Fruit fly (Drosophila melanogaster) whole organism, embryonic: Measurements from ENCODE around the gene CG11396.
A peak's percentile ranks its signal among the peaks of the same experiment; 100 is the strongest.

Experiments
- CG10366 ChIP-seq: fragments of 200-800 bp; sonication (Bioruptor generic); IDR thresholded peaks from 2 replicates; pipeline ENCODE4 v1.3.6; 2022; ENCODE audit warnings: missing biosample characterization, missing genetic modification characterization
- CG10431 ChIP-seq: fragments of 200-800 bp; sonication (Bioruptor generic); optimal IDR thresholded peaks from 3 replicates; lab custom pipeline; 2018; ENCODE audit warnings: missing biosample characterization, mild to moderate bottlenecking, missing genetic modification characterization
- CG12071 ChIP-seq: fragments of 200-800 bp; sonication (Bioruptor generic); optimal IDR thresholded peaks from 3 replicates; lab custom pipeline; 2018; ENCODE audit warnings: missing biosample characterization, mild to moderate bottlenecking, missing genetic modification characterization
- CG12155 ChIP-seq: fragments of 200-800 bp; sonication (Bioruptor generic); optimal IDR thresholded peaks from 3 replicates; lab custom pipeline; 2016; ENCODE audit warnings: missing biosample characterization, missing genetic modification characterization
- CG12236 ChIP-seq: fragments of 200-800 bp; sonication (Bioruptor generic); optimal IDR thresholded peaks from 2 replicates; lab custom pipeline; 2016; ENCODE audit warnings: missing biosample characterization, missing genetic modification characterization
- CG12769 ChIP-seq: fragments of 200-800 bp; sonication (Bioruptor generic); optimal IDR thresholded peaks from 2 replicates; lab custom pipeline; 2019; ENCODE audit warnings: missing biosample characterization, mild to moderate bottlenecking, missing genetic modification characterization, moderate library complexity
- CG12942 ChIP-seq: fragments of 200-800 bp; sonication (Bioruptor generic); optimal IDR thresholded peaks from 3 replicates; lab custom pipeline; 2016; ENCODE audit warnings: missing biosample characterization, missing genetic modification characterization
- CG14441 ChIP-seq: fragments of 200-800 bp; sonication (Bioruptor generic); IDR thresholded peaks from 2 replicates; pipeline ENCODE4 v1.3.6; 2022; ENCODE audit warnings: missing biosample characterization, missing genetic modification characterization
- CG15479 ChIP-seq: fragments of 200-800 bp; sonication (Bioruptor generic); optimal IDR thresholded peaks from 3 replicates; lab custom pipeline; 2019; ENCODE audit warnings: missing biosample characterization, mild to moderate bottlenecking, missing genetic modification characterization, moderate library complexity
- CG17186 ChIP-seq: fragments of 200-800 bp; sonication (Bioruptor generic); optimal IDR thresholded peaks from 3 replicates; lab custom pipeline; 2017; ENCODE audit warnings: missing biosample characterization, missing genetic modification reagents, missing genetic modification characterization
- CG17361 ChIP-seq: fragments of 200-800 bp; sonication (Bioruptor generic); IDR thresholded peaks from 3 replicates; pipeline ENCODE4 v1.3.6; 2022; ENCODE audit warnings: missing biosample characterization, missing genetic modification characterization
- CG17568 ChIP-seq: fragments of 200-800 bp; sonication (Bioruptor generic); optimal IDR thresholded peaks from 2 replicates; lab custom pipeline; 2018; ENCODE audit warnings: missing biosample characterization, mild to moderate bottlenecking, missing genetic modification characterization, moderate library complexity
- CG18476 ChIP-seq: fragments of 200-800 bp; sonication (Bioruptor generic); optimal IDR thresholded peaks from 2 replicates; lab custom pipeline; 2016; ENCODE audit warnings: missing biosample characterization, mild to moderate bottlenecking, missing genetic modification characterization
- CG18619 ChIP-seq: fragments of 200-800 bp; sonication (Bioruptor generic); optimal IDR thresholded peaks from 3 replicates; lab custom pipeline; 2017; ENCODE audit warnings: missing biosample characterization, mild to moderate bottlenecking, missing genetic modification characterization
- CG3163 ChIP-seq: fragments of 200-800 bp; sonication (Bioruptor generic); optimal IDR thresholded peaks from 3 replicates; lab custom pipeline; 2016; ENCODE audit warnings: missing biosample characterization, missing genetic modification characterization
- CG3281 ChIP-seq: fragments of 200-800 bp; sonication (Bioruptor generic); optimal IDR thresholded peaks from 3 replicates; lab custom pipeline; 2017; ENCODE audit warnings: missing biosample characterization, mild to moderate bottlenecking, missing genetic modification characterization
- CG33213 ChIP-seq: fragments of 200-800 bp; sonication (Bioruptor generic); optimal IDR thresholded peaks from 3 replicates; lab custom pipeline; 2016; ENCODE audit warnings: missing biosample characterization, missing genetic modification characterization
- CG3995 ChIP-seq: fragments of 200-800 bp; sonication (Bioruptor generic); optimal IDR thresholded peaks from 3 replicates; lab custom pipeline; 2016; ENCODE audit warnings: missing biosample characterization, missing genetic modification characterization
- CG4360 ChIP-seq: fragments of 200-800 bp; sonication (Bioruptor generic); IDR thresholded peaks from 2 replicates; pipeline ENCODE4 v1.3.6; 2022; ENCODE audit warnings: missing biosample characterization, missing genetic modification characterization
- CG6683 ChIP-seq: fragments of 200-800 bp; sonication (Bioruptor generic); optimal IDR thresholded peaks from 2 replicates; lab custom pipeline; 2017; ENCODE audit warnings: missing biosample characterization, mild to moderate bottlenecking, missing genetic modification characterization, missing genetic modification reagents
- CG6791 ChIP-seq: fragments of 200-800 bp; sonication (Bioruptor generic); IDR thresholded peaks from 3 replicates; pipeline ENCODE4 v1.3.6; 2022; ENCODE audit warnings: missing biosample characterization, missing genetic modification characterization; ENCODE audit not compliant: partially characterized antibody
- CG6813 ChIP-seq: fragments of 200-800 bp; sonication (Bioruptor generic); optimal IDR thresholded peaks from 2 replicates; lab custom pipeline; 2017; ENCODE audit warnings: missing biosample characterization, missing genetic modification characterization, mild to moderate bottlenecking, moderate library complexity, missing genetic modification reagents
- CG7357 ChIP-seq: fragments of 200-800 bp; sonication (Bioruptor generic); IDR thresholded peaks from 3 replicates; pipeline ENCODE4 v1.3.6; 2022; ENCODE audit warnings: missing biosample characterization, missing genetic modification characterization
- CG8290 ChIP-seq, 3 experiments: fragments of 200-800 bp; sonication (Bioruptor generic); optimal IDR thresholded peaks; 2 replicates each; lab custom pipeline; 2016 to 2019; ENCODE audit warnings: missing biosample characterization in 3 of 3, missing genetic modification characterization in 3 of 3, mild to moderate bottlenecking in 2 of 3, moderate library complexity in 1 of 3
- CG8478 ChIP-seq: fragments of >200 bp; optimal IDR thresholded peaks from 2 replicates; lab custom pipeline; 2018
- CG9817 ChIP-seq: fragments of 200-800 bp; sonication (Bioruptor generic); optimal IDR thresholded peaks from 2 replicates; lab custom pipeline; 2018; ENCODE audit warnings: missing biosample characterization, mild to moderate bottlenecking, missing genetic modification characterization, moderate library complexity
- ERR ChIP-seq: fragments of 200-800 bp; sonication (Bioruptor generic); optimal IDR thresholded peaks from 2 replicates; lab custom pipeline; 2016; ENCODE audit warnings: missing biosample characterization, missing genetic modification characterization
- Jarid2 ChIP-seq: fragments of 200-800 bp; sonication (Bioruptor generic); optimal IDR thresholded peaks from 3 replicates; lab custom pipeline; 2017; ENCODE audit warnings: mild to moderate bottlenecking, missing biosample characterization, missing genetic modification reagents, missing genetic modification characterization
- Lim3 ChIP-seq: fragments of 200-800 bp; sonication (Bioruptor generic); IDR thresholded peaks from 2 replicates; pipeline ENCODE4 v1.3.6; 2022; ENCODE audit warnings: missing biosample characterization, missing genetic modification characterization
- MTF-1 ChIP-seq: fragments of 200-800 bp; sonication (Bioruptor generic); optimal IDR thresholded peaks from 2 replicates; lab custom pipeline; 2018; ENCODE audit warnings: missing biosample characterization, mild to moderate bottlenecking, missing genetic modification characterization, borderline replicate concordance
- Meics ChIP-seq: fragments of 200-800 bp; sonication (Bioruptor generic); optimal IDR thresholded peaks from 2 replicates; lab custom pipeline; 2017; ENCODE audit warnings: missing biosample characterization, mild to moderate bottlenecking, missing genetic modification characterization
- Myb ChIP-seq: fragments of 200-800 bp; sonication (Bioruptor generic); optimal IDR thresholded peaks from 2 replicates; lab custom pipeline; 2016; ENCODE audit warnings: missing biosample characterization, missing genetic modification characterization
- Oli ChIP-seq: fragments of 200-800 bp; sonication (Bioruptor generic); optimal IDR thresholded peaks from 2 replicates; lab custom pipeline; 2018; ENCODE audit warnings: missing biosample characterization, mild to moderate bottlenecking, missing genetic modification characterization, moderate library complexity
- Taf1 ChIP-seq: fragments of 200-800 bp; sonication (Bioruptor generic); IDR thresholded peaks from 2 replicates; pipeline ENCODE4 v1.3.6; 2022; ENCODE audit warnings: missing biosample characterization, missing genetic modification characterization
- Trl ChIP-seq, 3 experiments: fragments of >200 bp in 2 of 3; fragments of 200-800 bp in 1 of 3; sonication (Bioruptor generic) in 1 of 3; optimal IDR thresholded peaks; 2 replicates in 1 of 3; 3 replicates in 2 of 3; lab custom pipeline; 2016 to 2017; ENCODE audit warnings: missing biosample characterization in 1 of 3, missing genetic modification characterization in 1 of 3
- ac ChIP-seq: fragments of 200-800 bp; sonication (Bioruptor generic); optimal IDR thresholded peaks from 3 replicates; lab custom pipeline; 2017; ENCODE audit warnings: missing biosample characterization, mild to moderate bottlenecking, missing genetic modification characterization
- crol ChIP-seq: fragments of 200-800 bp; sonication (Bioruptor generic); IDR thresholded peaks from 2 replicates; pipeline ENCODE4 v1.3.6; 2022; ENCODE audit warnings: missing biosample characterization, missing genetic modification characterization
- disco-r ChIP-seq: fragments of 200-800 bp; sonication (Bioruptor generic); optimal IDR thresholded peaks from 2 replicates; lab custom pipeline; 2016; ENCODE audit warnings: missing biosample characterization, missing genetic modification characterization
- dm ChIP-seq: fragments of 200-800 bp; sonication (Bioruptor generic); optimal IDR thresholded peaks from 3 replicates; lab custom pipeline; 2016; ENCODE audit warnings: missing biosample characterization, missing genetic modification characterization
- ems ChIP-seq: fragments of 200-800 bp; sonication (Bioruptor generic); optimal IDR thresholded peaks from 3 replicates; lab custom pipeline; 2016; ENCODE audit warnings: missing biosample characterization, missing genetic modification characterization
- gt ChIP-seq: fragments of 200-800 bp; sonication (Bioruptor generic); IDR thresholded peaks from 2 replicates; pipeline ENCODE4 v1.3.6; 2022; ENCODE audit warnings: missing biosample characterization, missing genetic modification characterization
- lab ChIP-seq: fragments of 200-800 bp; sonication (Bioruptor generic); optimal IDR thresholded peaks from 3 replicates; lab custom pipeline; 2017; ENCODE audit warnings: missing biosample characterization, missing genetic modification characterization, mild to moderate bottlenecking, moderate library complexity, missing genetic modification reagents
- lilli ChIP-seq: fragments of 200-800 bp; sonication (Bioruptor generic); optimal IDR thresholded peaks from 3 replicates; lab custom pipeline; 2016; ENCODE audit warnings: missing biosample characterization, missing genetic modification characterization
- repo ChIP-seq: fragments of 200-800 bp; sonication (Bioruptor generic); optimal IDR thresholded peaks from 2 replicates; lab custom pipeline; 2016; ENCODE audit warnings: missing biosample characterization, missing genetic modification characterization
- so ChIP-seq: fragments of 200-800 bp; sonication (Bioruptor generic); IDR thresholded peaks from 3 replicates; pipeline ENCODE4 v1.3.6; 2022; ENCODE audit warnings: missing biosample characterization, missing genetic modification characterization
- ssp ChIP-seq: fragments of 200-800 bp; sonication (Bioruptor generic); IDR thresholded peaks from 2 replicates; pipeline ENCODE4 v1.3.6; 2022; ENCODE audit warnings: missing biosample characterization, missing genetic modification characterization
- tgo ChIP-seq: fragments of 200-800 bp; sonication (Bioruptor generic); IDR thresholded peaks from 3 replicates; pipeline ENCODE4 v1.3.6; 2022; ENCODE audit warnings: missing biosample characterization, missing genetic modification characterization
- zfh1 ChIP-seq: fragments of 200-800 bp; sonication (Bioruptor generic); IDR thresholded peaks from 3 replicates; pipeline ENCODE4 v1.3.6; 2022; ENCODE audit warnings: missing biosample characterization, missing genetic modification characterization

Gene CG11396

dm6 chr3L:20826950-20827910, 39.3 kb upstream of the CG11396 start (continued):
- no peak for TF ChIP-seq Myb (GFP tag; lab: Kevin White, UChicago)
- TF ChIP-seq CG17568 (GFP tag; lab: Kevin White, UChicago), result no peak
- TF ChIP-seq ssp (GFP tag; lab: Robert Waterston, UW), result no peak
- TF ChIP-seq Trl (optimal IDR thresholded peaks at IDR 0.05; lab: Kevin White, UChicago), result peak in 1 of 2 experiments; percentile 52
- no peak for TF ChIP-seq Trl (GFP tag; optimal IDR thresholded peaks at IDR 0.05; lab: Kevin White, UChicago)
- no peak for TF ChIP-seq CG10431 (GFP tag; lab: Kevin White, UChicago)
- no peak for TF ChIP-seq Jarid2 (GFP tag; lab: Kevin White, UChicago)
- TF ChIP-seq Lim3 (GFP tag; lab: Robert Waterston, UW), result no peak
- no peak for TF ChIP-seq CG8478 (lab: Kevin White, UChicago)
- no peak for TF ChIP-seq CG3163 (GFP tag; lab: Kevin White, UChicago)
- 0 out of 2 replicates have a peak, but pooled peaks have one; percentile 36 for TF ChIP-seq CG14441 (GFP tag; lab: Robert Waterston, UW)
- TF ChIP-seq CG6791 (GFP tag; lab: Robert Waterston, UW), result no peak
- no peak for TF ChIP-seq CG18476 (GFP tag; lab: Kevin White, UChicago)
- peak; percentile 44; the same call in 1 of the 3 replicates for TF ChIP-seq CG17361
- no peak for TF ChIP-seq CG33213 (GFP tag; lab: Kevin White, UChicago)
- no peak for TF ChIP-seq CG10366 (GFP tag; lab: Robert Waterston, UW)
- TF ChIP-seq ems (GFP tag; lab: Kevin White, UChicago), result no peak
- TF ChIP-seq lab (GFP tag; lab: Kevin White, UChicago), result no peak
- TF ChIP-seq CG15479, result no peak
- no peak for TF ChIP-seq ERR
- TF ChIP-seq Meics (GFP tag; lab: Kevin White, UChicago), result peak; percentile 40
- TF ChIP-seq CG12236, result no peak
- no peak for TF ChIP-seq CG6683 (GFP tag; lab: Kevin White, UChicago)
- peak; percentile 45 for TF ChIP-seq CG9817 (tag; lab: Kevin White, UChicago)
- no peak for TF ChIP-seq CG8290 (GFP tag; optimal IDR thresholded peaks at IDR 0.05; lab: Kevin White, UChicago)
- no peak for TF ChIP-seq CG8290 (tag; optimal IDR thresholded peaks at IDR 0.05; lab: Kevin White, UChicago)
- TF ChIP-seq repo, result no peak
- no peak for TF ChIP-seq CG4360 (GFP tag; lab: Robert Waterston, UW)
- TF ChIP-seq Oli (tag; lab: Kevin White, UChicago), result peak; percentile 12
- no peak for TF ChIP-seq MTF-1
- peak; percentile 51 for TF ChIP-seq lilli (GFP tag; lab: Kevin White, UChicago)
- 0 out of 2 replicates have a peak, but pooled peaks have one; percentile 12 for TF ChIP-seq Taf1 (GFP tag; lab: Robert Waterston, UW)
- TF ChIP-seq disco-r (GFP tag; lab: Kevin White, UChicago), result no peak
- no peak for TF ChIP-seq gt
- TF ChIP-seq tgo (GFP tag; lab: Robert Waterston, UW), result peak; percentile 43; the same call in 1 of the 3 replicates
- TF ChIP-seq CG12155 (GFP tag; lab: Kevin White, UChicago), result peak; percentile 4
- TF ChIP-seq so (GFP tag; lab: Robert Waterston, UW), result no peak
- no peak for TF ChIP-seq dm
- no peak for TF ChIP-seq CG17186 (GFP tag; lab: Kevin White, UChicago)
- no peak for TF ChIP-seq zfh1
- no peak for TF ChIP-seq crol (GFP tag; lab: Robert Waterston, UW)
- TF ChIP-seq ac (GFP tag; lab: Kevin White, UChicago), result no peak
- peak; percentile 27 for TF ChIP-seq CG12769
- peak; percentile 18 for TF ChIP-seq CG18619
- TF ChIP-seq CG7357, result no peak
- no peak for TF ChIP-seq CG3995 (GFP tag; lab: Kevin White, UChicago)
- TF ChIP-seq CG12071 (GFP tag; lab: Kevin White, UChicago), result no peak
- peak; percentile 53 for TF ChIP-seq CG3281 (GFP tag; lab: Kevin White, UChicago)
- no peak for TF ChIP-seq CG12942 (GFP tag; lab: Kevin White, UChicago)
- TF ChIP-seq CG6813 (GFP tag; lab: Kevin White, UChicago), result no peak
